Worm (Caenorhabditis elegans) whole organism, L2 larva: ENCODE results near the gene F25H9.2.

Experiments used
- C34F6.9 ChIP-seq: fragments of 150-350 bp; optimal IDR thresholded peaks from 2 replicates; lab custom pipeline; 2014; ENCODE audit warnings: missing biosample characterization, missing genetic modification characterization
- R02D3.7 ChIP-seq: fragments of 150-350 bp; optimal IDR thresholded peaks from 2 replicates; lab custom pipeline; 2014; ENCODE audit warnings: missing biosample characterization, missing genetic modification characterization
- ZK546.5 ChIP-seq: sonication (generic microtip); optimal IDR thresholded peaks from 2 replicates; lab custom pipeline; 2017; ENCODE audit warnings: missing biosample characterization, missing genetic modification characterization
- alr-1 ChIP-seq: fragments of 150-350 bp; optimal IDR thresholded peaks from 2 replicates; lab custom pipeline; 2014; ENCODE audit warnings: missing biosample characterization, missing genetic modification characterization
- ama-1 ChIP-seq: fragments of 150-350 bp; optimal IDR thresholded peaks from 2 replicates; lab custom pipeline; 2018; ENCODE audit warnings: inconsistent platforms
- blmp-1 ChIP-seq: sonication (generic microtip); optimal IDR thresholded peaks from 2 replicates; lab custom pipeline; 2017; ENCODE audit warnings: missing genetic modification characterization, mild to moderate bottlenecking, missing compliant biosample characterization, antibody characterized with exemption, moderate library complexity; ENCODE audit not compliant: insufficient read depth
- ceh-16 ChIP-seq: fragments of 150-350 bp; optimal IDR thresholded peaks from 2 replicates; lab custom pipeline; 2014; ENCODE audit warnings: missing biosample characterization, missing genetic modification characterization
- crh-2 ChIP-seq: sonication (generic microtip); optimal IDR thresholded peaks from 2 replicates; lab custom pipeline; 2017; ENCODE audit warnings: missing biosample characterization, missing genetic modification characterization
- dmd-4 ChIP-seq: sonication (generic microtip); optimal IDR thresholded peaks from 2 replicates; lab custom pipeline; 2017; ENCODE audit warnings: missing biosample characterization, missing genetic modification characterization
- elt-3 ChIP-seq: sonication (generic microtip); optimal IDR thresholded peaks from 2 replicates; lab custom pipeline; 2017; ENCODE audit warnings: missing biosample characterization, missing genetic modification characterization
- fos-1 ChIP-seq: fragments of 150-350 bp; optimal IDR thresholded peaks from 2 replicates; lab custom pipeline; 2014; ENCODE audit warnings: missing biosample characterization, missing genetic modification characterization
- gmeb-1 ChIP-seq: fragments of 150-350 bp; optimal IDR thresholded peaks from 2 replicates; lab custom pipeline; 2014; ENCODE audit warnings: missing biosample characterization, missing genetic modification characterization
- lin-11 ChIP-seq: fragments of 150-350 bp; sonication (generic microtip); optimal IDR thresholded peaks from 2 replicates; lab custom pipeline; 2014; ENCODE audit warnings: missing biosample characterization, missing genetic modification characterization, inconsistent platforms, mixed read lengths
- lin-13 ChIP-seq: fragments of 150-350 bp; optimal IDR thresholded peaks from 2 replicates; lab custom pipeline; 2014; ENCODE audit warnings: missing biosample characterization, missing genetic modification reagents, missing genetic modification characterization
- lsy-2 ChIP-seq, 2 experiments: fragments of 150-350 bp in 1 of 2; sonication (generic microtip) in 1 of 2; optimal IDR thresholded peaks; 2 replicates each; lab custom pipeline; 2014 to 2017; ENCODE audit warnings: missing biosample characterization in 2 of 2, missing genetic modification characterization in 2 of 2
- mab-5 ChIP-seq: fragments of 150-350 bp; optimal IDR thresholded peaks from 2 replicates; lab custom pipeline; 2014; ENCODE audit warnings: missing biosample characterization, missing genetic modification characterization
- mdl-1 ChIP-seq, 2 experiments: fragments of 150-350 bp in 1 of 2; sonication (generic microtip) in 1 of 2; optimal IDR thresholded peaks; 2 replicates each; lab custom pipeline; 2017; ENCODE audit warnings: missing biosample characterization in 2 of 2, missing genetic modification characterization in 2 of 2
- nhr-10 ChIP-seq: sonication (generic microtip); optimal IDR thresholded peaks from 2 replicates; lab custom pipeline; 2017; ENCODE audit warnings: missing biosample characterization, missing genetic modification characterization
- nhr-11 ChIP-seq: fragments of 150-350 bp; optimal IDR thresholded peaks from 2 replicates; lab custom pipeline; 2014; ENCODE audit warnings: missing biosample characterization, missing genetic modification characterization
- nhr-21 ChIP-seq: fragments of 150-350 bp; optimal IDR thresholded peaks from 2 replicates; lab custom pipeline; 2014; ENCODE audit warnings: missing biosample characterization, missing genetic modification characterization
- nhr-23 ChIP-seq: fragments of 150-350 bp; optimal IDR thresholded peaks from 2 replicates; lab custom pipeline; 2014; ENCODE audit warnings: missing biosample characterization, missing genetic modification reagents, missing genetic modification characterization
- nhr-25 ChIP-seq: fragments of 150-350 bp; sonication (generic microtip); optimal IDR thresholded peaks from 3 replicates; lab custom pipeline; 2014; ENCODE audit warnings: missing biosample characterization, missing genetic modification characterization
- sem-4 ChIP-seq: fragments of 150-350 bp; optimal IDR thresholded peaks from 2 replicates; lab custom pipeline; 2014; ENCODE audit warnings: missing biosample characterization, missing genetic modification reagents, missing genetic modification characterization
- skn-1 ChIP-seq: sonication (generic microtip); optimal IDR thresholded peaks from 2 replicates; lab custom pipeline; 2017; ENCODE audit warnings: missing biosample characterization, missing genetic modification characterization
- sma-3 ChIP-seq: sonication (generic microtip); optimal IDR thresholded peaks from 2 replicates; lab custom pipeline; 2016; ENCODE audit warnings: missing genetic modification reagents, missing genetic modification characterization, missing compliant biosample characterization
- sma-9 ChIP-seq, 2 experiments: fragments of 150-350 bp in 1 of 2; sonication (generic microtip) in 1 of 2; optimal IDR thresholded peaks; 2 replicates each; lab custom pipeline; 2014 to 2016; ENCODE audit warnings: missing genetic modification characterization in 2 of 2, mild to moderate bottlenecking in 1 of 2, missing biosample characterization in 1 of 2, missing compliant biosample characterization in 1 of 2, missing genetic modification reagents in 1 of 2, moderate library complexity in 1 of 2
- unc-39 ChIP-seq: fragments of 150-350 bp; optimal IDR thresholded peaks from 2 replicates; lab custom pipeline; 2014; ENCODE audit warnings: missing biosample characterization, missing genetic modification characterization
- unc-62 ChIP-seq: fragments of 150-350 bp; optimal IDR thresholded peaks from 2 replicates; lab custom pipeline; 2014; ENCODE audit warnings: missing biosample characterization, missing genetic modification reagents, missing genetic modification characterization
- zag-1 ChIP-seq: fragments of 150-350 bp; optimal IDR thresholded peaks from 2 replicates; lab custom pipeline; 2014; ENCODE audit warnings: missing biosample characterization, missing genetic modification characterization
- ztf-1 ChIP-seq: fragments of 200-800 bp; sonication (Bioruptor generic); conservative IDR thresholded peaks from 2 replicates; pipeline ENCODE4 v1.3.6; 2022; ENCODE audit warnings: missing genetic modification characterization, missing compliant biosample characterization

Gene F25H9.2

ce11 chrV:13457858-13458257 lies at the start of gene F25H9.2:
Gene F25H9.2 (plus strand): TSS chrV:13458083.
- peak; percentile 43 for TF ChIP-seq C34F6.9 (tag; lab: Kevin White, UChicago)
- peak; percentile 0 for TF ChIP-seq mab-5 (tag; lab: Kevin White, UChicago)
- TF ChIP-seq lin-13, result no peak

ce11 chrV:13408440-13408839 lies 49.4 kb upstream of the F25H9.2 start:
- TF ChIP-seq C34F6.9 (tag; lab: Kevin White, UChicago) (no peak), unc-39 (tag; lab: Kevin White, UChicago) (no peak), ZK546.5 (tag; lab: Kevin White, UChicago) (no peak), gmeb-1 (no peak), ama-1 (lab: Kevin White, UChicago) (no peak), lin-11 (no peak), nhr-11 (tag; lab: Kevin White, UChicago) (no peak), alr-1 (tag; lab: Kevin White, UChicago) (no peak), zag-1 (tag; lab: Kevin White, UChicago) (no peak), sem-4 (tag; lab: Kevin White, UChicago) (no peak), nhr-10 (no peak), blmp-1 (no peak), skn-1 (tag; lab: Kevin White, UChicago) (no peak), R02D3.7 (tag; lab: Kevin White, UChicago) (no peak), ztf-1 (GFP tag; lab: Robert Waterston, UW) (no peak), mdl-1 (tag; optimal IDR thresholded peaks at IDR 0.05; lab: Kevin White, UChicago) (no peak), dmd-4 (no peak), lsy-2 (tag; optimal IDR thresholded peaks at IDR 0.05; lab: Kevin White, UChicago) (no peak)

- TF ChIP-seq nhr-23 (tag; lab: Kevin White, UChicago), result no peak
- peak; percentile 36 for TF ChIP-seq sma-3 (GFP tag; lab: Kevin White, UChicago)
- TF ChIP-seq crh-2 (tag; lab: Kevin White, UChicago), result no peak
- no peak for TF ChIP-seq zag-1 (tag; lab: Kevin White, UChicago)
- peak; percentile 34 for TF ChIP-seq sma-9 (GFP tag; optimal IDR thresholded peaks at IDR 0.05; lab: Kevin White, UChicago)
- no peak for TF ChIP-seq sma-9 (tag; optimal IDR thresholded peaks at IDR 0.05; lab: Kevin White, UChicago)
- no peak for TF ChIP-seq ceh-16
- peak; percentile 9 for TF ChIP-seq C34F6.9 (tag; lab: Kevin White, UChicago)
- peak in 1 of 2 experiments; percentile 50 for TF ChIP-seq lsy-2 (tag; optimal IDR thresholded peaks at IDR 0.05; lab: Kevin White, UChicago)
- TF ChIP-seq ztf-1 (GFP tag; lab: Robert Waterston, UW), result no peak
- TF ChIP-seq fos-1 (tag; lab: Kevin White, UChicago), result no peak
- no peak for TF ChIP-seq R02D3.7 (tag; lab: Kevin White, UChicago)
- TF ChIP-seq gmeb-1, result peak; percentile 82
- TF ChIP-seq nhr-25 (tag; lab: Kevin White, UChicago), result peak; percentile 36
- TF ChIP-seq unc-62 (GFP tag; lab: Kevin White, UChicago), result no peak
Measured at ce11 chrV:13409089-13409488, 48.8 kb upstream of the F25H9.2 start.

DNA sequence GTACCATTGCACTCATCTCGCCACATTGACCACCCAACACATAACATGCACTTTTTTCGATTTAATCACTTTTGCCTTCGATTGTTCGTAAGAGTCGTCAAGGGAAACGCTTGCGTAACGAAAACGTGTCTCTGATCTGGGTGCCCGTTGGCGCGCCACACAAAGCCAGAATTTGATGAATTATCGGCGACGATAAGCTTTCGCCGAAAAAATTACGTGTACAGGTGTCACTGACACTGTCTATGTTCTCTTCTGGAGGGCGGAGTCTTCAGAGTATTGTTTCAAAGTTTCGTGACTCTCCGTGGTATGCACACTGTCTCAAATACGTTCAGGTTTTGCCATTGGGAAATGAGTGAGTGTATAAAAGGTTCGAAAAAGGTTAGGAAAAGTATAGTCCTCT lies 47.2 kb upstream of the F25H9.2 start, which contains the start of gene F53F1.4:
F53F1.4 (plus strand) TSS at position 390 of the 400 bp plus-strand sequence.
- TF ChIP-seq nhr-25 (tag; lab: Kevin White, UChicago) (peak; percentile 60), blmp-1 (peak; percentile 30), nhr-10 (no peak)

ce11 chrV:13411225-13411991 lies 46.5 kb upstream of the F25H9.2 start:
- TF ChIP-seq blmp-1 (peak; percentile 65), elt-3 (tag; lab: Kevin White, UChicago) (peak; percentile 68), ama-1 (lab: Kevin White, UChicago) (peak; percentile 67), nhr-25 (tag; lab: Kevin White, UChicago) (no peak)

ce11 chrV:13411992-13412298 lies 45.9 kb upstream of the F25H9.2 start:
- no peak for TF ChIP-seq gmeb-1
- peak; percentile 1 for TF ChIP-seq nhr-21
- TF ChIP-seq nhr-25 (tag; lab: Kevin White, UChicago), result peak; percentile 78
